Worm (Caenorhabditis elegans) whole organism, young adult: ENCODE results near the gene ZK899.1.

ENCODE experiments used
- ama-1 ChIP-seq, 3 experiments: fragments of 150-350 bp in 1 of 3; sonication (generic microtip) in 2 of 3; optimal IDR thresholded peaks; 2 replicates each; lab custom pipeline; 2014 to 2018; ENCODE audit warnings: missing biosample characterization in 2 of 3, missing genetic modification characterization in 2 of 3, missing genetic modification reagents in 2 of 3
- lsy-27 ChIP-seq: sonication (generic microtip); optimal IDR thresholded peaks from 2 replicates; lab custom pipeline; 2017; ENCODE audit warnings: missing genetic modification characterization, mild to moderate bottlenecking, missing compliant biosample characterization, antibody characterized with exemption, missing genotype, borderline replicate concordance; ENCODE audit not compliant: insufficient read depth
- nfya-1 ChIP-seq: sonication (generic microtip); optimal IDR thresholded peaks from 2 replicates; lab custom pipeline; 2017; ENCODE audit warnings: antibody characterized with exemption, missing compliant biosample characterization, missing genetic modification characterization, borderline replicate concordance; ENCODE audit not compliant: insufficient read depth
- pbrm-1 ChIP-seq: fragments of 200-800 bp; sonication (Bioruptor generic); IDR thresholded peaks from 2 replicates; pipeline ENCODE4 v1.3.6; 2022; ENCODE audit warnings: missing genetic modification reagents, missing genetic modification characterization, missing compliant biosample characterization
- rcor-1 ChIP-seq: fragments of 200-800 bp; sonication (Bioruptor generic); IDR thresholded peaks from 2 replicates; pipeline ENCODE4 v1.3.6; 2022; ENCODE audit warnings: missing genetic modification reagents, missing genetic modification characterization, missing compliant biosample characterization
- unc-62 ChIP-seq: fragments of 150-350 bp; optimal IDR thresholded peaks from 2 replicates; lab custom pipeline; 2014; ENCODE audit warnings: missing biosample characterization, missing genetic modification reagents, missing genetic modification characterization

ce11 chrX:9405922-9406321, 40.5 kb upstream of the ZK899.1 start:
- no peak for TF ChIP-seq ama-1 (optimal IDR thresholded peaks at IDR 0.05; lab: Kevin White, UChicago)
- no peak for TF ChIP-seq ama-1 (GFP tag; optimal IDR thresholded peaks at IDR 0.05; lab: Kevin White, UChicago)
- TF ChIP-seq unc-62: no peak
- TF ChIP-seq pbrm-1 (GFP tag; lab: Robert Waterston, UW): no peak
- no peak for TF ChIP-seq nfya-1 (tag; lab: Kevin White, UChicago)
- no peak for TF ChIP-seq rcor-1 (GFP tag; lab: Robert Waterston, UW)
- TF ChIP-seq lsy-27 (tag; lab: Kevin White, UChicago): no peak
